Worm (Caenorhabditis elegans) whole organism, young adult: ENCODE results near the gene ccch-1.
A peak's percentile ranks its signal among the peaks of the same experiment; 100 is the strongest.

Source experiments
- B0019.2 ChIP-seq: fragments of 200-800 bp; sonication (Bioruptor generic); conservative IDR thresholded peaks from 2 replicates; pipeline ENCODE4 v1.3.6; 2022; ENCODE audit warnings: missing genetic modification reagents, missing genetic modification characterization, missing compliant biosample characterization
- B0035.1 ChIP-seq: sonication (generic microtip); optimal IDR thresholded peaks from 2 replicates; lab custom pipeline; 2016; ENCODE audit warnings: missing genetic modification characterization, mild to moderate bottlenecking, missing compliant biosample characterization, missing genotype, missing genetic modification reagents
- B0261.1 ChIP-seq: sonication (generic microtip); optimal IDR thresholded peaks from 2 replicates; lab custom pipeline; 2016; ENCODE audit warnings: mild to moderate bottlenecking, missing genetic modification characterization, moderate library complexity, missing compliant biosample characterization
- B0336.3 ChIP-seq: fragments of 200-800 bp; sonication (Bioruptor generic); IDR thresholded peaks from 2 replicates; pipeline ENCODE4 v1.3.6; 2022; ENCODE audit warnings: missing genetic modification characterization, missing compliant biosample characterization
- Y53G8AR.9 ChIP-seq: fragments of 200-800 bp; sonication (Bioruptor generic); conservative IDR thresholded peaks from 2 replicates; pipeline ENCODE4 v1.3.6; 2022; ENCODE audit warnings: missing genetic modification reagents, missing genetic modification characterization, missing compliant biosample characterization
- Y67H2A.10 ChIP-seq: fragments of 200-800 bp; sonication (Bioruptor generic); conservative IDR thresholded peaks from 2 replicates; pipeline ENCODE4 v1.3.6; 2022; ENCODE audit warnings: missing genetic modification reagents, missing genetic modification characterization, missing compliant biosample characterization
- ama-1 ChIP-seq, 3 experiments: fragments of 150-350 bp in 1 of 3; sonication (generic microtip) in 2 of 3; optimal IDR thresholded peaks; 2 replicates each; lab custom pipeline; 2014 to 2018; ENCODE audit warnings: missing biosample characterization in 2 of 3, missing genetic modification characterization in 2 of 3, missing genetic modification reagents in 2 of 3
- aptf-2 ChIP-seq: fragments of 200-800 bp; sonication (Bioruptor generic); conservative IDR thresholded peaks from 2 replicates; pipeline ENCODE4 v1.3.6; 2022; ENCODE audit warnings: missing genetic modification reagents, missing genetic modification characterization, missing compliant biosample characterization
- attf-6 ChIP-seq: fragments of 200-800 bp; sonication (Bioruptor generic); IDR thresholded peaks from 2 replicates; pipeline ENCODE4 v1.3.6; 2022; ENCODE audit warnings: missing genetic modification reagents, missing genetic modification characterization, missing compliant biosample characterization
- cebp-1 ChIP-seq, 2 experiments: fragments of 200-800 bp in 1 of 2; sonication (Bioruptor generic) in 1 of 2; sonication (generic microtip) in 1 of 2; IDR thresholded peaks in 1 of 2; optimal IDR thresholded peaks in 1 of 2; 2 replicates each; pipeline versions ENCODE4 v1.3.6 to Lab custom; 2017 to 2022; ENCODE audit warnings: missing compliant biosample characterization in 2 of 2, missing genetic modification characterization in 2 of 2, mild to moderate bottlenecking in 1 of 2, missing genetic modification reagents in 1 of 2, moderate library complexity in 1 of 2
- dox-1 ChIP-seq: fragments of 200-800 bp; sonication (Bioruptor generic); IDR thresholded peaks from 2 replicates; pipeline ENCODE4 v1.3.6; 2022; ENCODE audit warnings: missing genetic modification reagents, missing genetic modification characterization, missing compliant biosample characterization
- ets-4 ChIP-seq: fragments of 200-800 bp; sonication (Bioruptor generic); optimal IDR thresholded peaks from 2 replicates; lab custom pipeline; 2018; ENCODE audit warnings: mild to moderate bottlenecking, missing genetic modification characterization, missing compliant biosample characterization
- fkh-3 ChIP-seq: sonication (generic microtip); optimal IDR thresholded peaks from 2 replicates; lab custom pipeline; 2016; ENCODE audit warnings: mild to moderate bottlenecking, missing genetic modification characterization, missing compliant biosample characterization
- hlh-12 ChIP-seq: sonication (generic microtip); optimal IDR thresholded peaks from 2 replicates; lab custom pipeline; 2016; ENCODE audit warnings: missing genetic modification characterization, missing compliant biosample characterization
- hmg-1.2 ChIP-seq: fragments of 200-800 bp; sonication (Bioruptor generic); IDR thresholded peaks from 2 replicates; pipeline ENCODE4 v1.3.6; 2022; ENCODE audit warnings: missing genetic modification reagents, missing genetic modification characterization, missing compliant biosample characterization
- let-607 ChIP-seq, 2 experiments: fragments of 200-800 bp in 1 of 2; sonication (Bioruptor generic) in 1 of 2; sonication (generic microtip) in 1 of 2; optimal IDR thresholded peaks; 2 replicates each; lab custom pipeline; 2016 to 2018; ENCODE audit warnings: mild to moderate bottlenecking in 2 of 2, missing compliant biosample characterization in 2 of 2, missing genetic modification characterization in 2 of 2, moderate library complexity in 2 of 2, missing genotype in 1 of 2
- lin-35 ChIP-seq, 3 experiments: fragments of 150-350 bp in 2 of 3; sonication (generic microtip) in 1 of 3; optimal IDR thresholded peaks; 2 replicates each; lab custom pipeline; 2014 to 2018; ENCODE audit warnings: missing biosample characterization in 3 of 3, missing genetic modification characterization in 3 of 3, missing genetic modification reagents in 3 of 3
- lin-40 ChIP-seq: sonication (generic microtip); optimal IDR thresholded peaks from 2 replicates; lab custom pipeline; 2016; ENCODE audit warnings: missing genetic modification characterization, mild to moderate bottlenecking, missing compliant biosample characterization, missing genotype, missing genetic modification reagents
- lsy-27 ChIP-seq: sonication (generic microtip); optimal IDR thresholded peaks from 2 replicates; lab custom pipeline; 2017; ENCODE audit warnings: missing genetic modification characterization, mild to moderate bottlenecking, missing compliant biosample characterization, antibody characterized with exemption, missing genotype, borderline replicate concordance; ENCODE audit not compliant: insufficient read depth
- mel-28 ChIP-seq: sonication (generic microtip); optimal IDR thresholded peaks from 2 replicates; lab custom pipeline; 2016; ENCODE audit warnings: borderline replicate concordance, mild to moderate bottlenecking, missing genetic modification characterization, missing compliant biosample characterization
- nhr-27 ChIP-seq: fragments of 200-800 bp; sonication (Bioruptor generic); optimal IDR thresholded peaks from 2 replicates; lab custom pipeline; 2018; ENCODE audit warnings: mild to moderate bottlenecking, missing genetic modification characterization, moderate library complexity, missing compliant biosample characterization
- nhr-80 ChIP-seq: sonication (generic microtip); optimal IDR thresholded peaks from 2 replicates; lab custom pipeline; 2016; ENCODE audit warnings: missing genetic modification characterization, missing compliant biosample characterization
- pbrm-1 ChIP-seq: fragments of 200-800 bp; sonication (Bioruptor generic); IDR thresholded peaks from 2 replicates; pipeline ENCODE4 v1.3.6; 2022; ENCODE audit warnings: missing genetic modification reagents, missing genetic modification characterization, missing compliant biosample characterization
- pha-4 ChIP-seq: fragments of 150-350 bp; sonication (generic microtip); optimal IDR thresholded peaks from 2 replicates; lab custom pipeline; 2014; ENCODE audit warnings: missing biosample characterization, missing genetic modification reagents, missing genetic modification characterization
- rcor-1 ChIP-seq: fragments of 200-800 bp; sonication (Bioruptor generic); IDR thresholded peaks from 2 replicates; pipeline ENCODE4 v1.3.6; 2022; ENCODE audit warnings: missing genetic modification reagents, missing genetic modification characterization, missing compliant biosample characterization
- repo-1 ChIP-seq: sonication (generic microtip); optimal IDR thresholded peaks from 2 replicates; lab custom pipeline; 2017; ENCODE audit warnings: mild to moderate bottlenecking, missing genetic modification characterization, missing compliant biosample characterization
- rpc-1 ChIP-seq, 2 experiments: fragments of 150-350 bp in 1 of 2; sonication (generic microtip) in 1 of 2; optimal IDR thresholded peaks; 2 replicates each; lab custom pipeline; 2014 to 2018; ENCODE audit warnings: missing biosample characterization in 1 of 2, missing genetic modification characterization in 1 of 2, missing genetic modification reagents in 1 of 2, missing genotype in 1 of 2
- sea-2 ChIP-seq: fragments of 200-800 bp; sonication (Bioruptor generic); IDR thresholded peaks from 2 replicates; pipeline ENCODE4 v1.3.6; 2022; ENCODE audit warnings: missing genetic modification characterization, missing compliant biosample characterization
- snpc-4 ChIP-seq, 5 experiments: fragments of 150-350 bp in 1 of 5; sonication (generic microtip) in 4 of 5; optimal IDR thresholded peaks; 2 replicates each; lab custom pipeline; 2014 to 2018; ENCODE audit warnings: missing genetic modification characterization in 5 of 5, missing biosample characterization in 3 of 5, antibody characterized with exemption in 2 of 5, mild to moderate bottlenecking in 2 of 5, missing compliant biosample characterization in 2 of 5, missing genotype in 2 of 5, moderate library complexity in 2 of 5, missing genetic modification reagents in 1 of 5
- somi-1 ChIP-seq: fragments of 200-800 bp; sonication (Bioruptor generic); optimal IDR thresholded peaks from 2 replicates; lab custom pipeline; 2018; ENCODE audit warnings: mild to moderate bottlenecking, missing genetic modification characterization, missing compliant biosample characterization
- sptf-2 ChIP-seq: fragments of 200-800 bp; sonication (Bioruptor generic); optimal IDR thresholded peaks from 2 replicates; lab custom pipeline; 2018; ENCODE audit warnings: mild to moderate bottlenecking, missing genetic modification characterization, missing compliant biosample characterization
- unc-130 ChIP-seq: sonication (generic microtip); optimal IDR thresholded peaks from 2 replicates; lab custom pipeline; 2016; ENCODE audit warnings: missing genetic modification reagents, missing genetic modification characterization, missing compliant biosample characterization
- zfh-2 ChIP-seq: fragments of 200-800 bp; sonication (Bioruptor generic); conservative IDR thresholded peaks from 2 replicates; pipeline ENCODE4 v1.3.6; 2022; ENCODE audit warnings: missing genetic modification reagents, missing genetic modification characterization, missing compliant biosample characterization
- zim-3 ChIP-seq: sonication (generic microtip); optimal IDR thresholded peaks from 2 replicates; lab custom pipeline; 2017; ENCODE audit warnings: mild to moderate bottlenecking, missing genetic modification characterization, moderate library complexity, missing compliant biosample characterization
- ztf-26 ChIP-seq: sonication (generic microtip); optimal IDR thresholded peaks from 2 replicates; lab custom pipeline; 2017; ENCODE audit warnings: missing genetic modification characterization, missing compliant biosample characterization
- ztf-6 ChIP-seq: fragments of 200-800 bp; sonication (Bioruptor generic); IDR thresholded peaks from 2 replicates; pipeline ENCODE4 v1.3.6; 2022; ENCODE audit warnings: missing genetic modification reagents, missing genetic modification characterization, missing compliant biosample characterization

The ccch-1 gene

DNA sequence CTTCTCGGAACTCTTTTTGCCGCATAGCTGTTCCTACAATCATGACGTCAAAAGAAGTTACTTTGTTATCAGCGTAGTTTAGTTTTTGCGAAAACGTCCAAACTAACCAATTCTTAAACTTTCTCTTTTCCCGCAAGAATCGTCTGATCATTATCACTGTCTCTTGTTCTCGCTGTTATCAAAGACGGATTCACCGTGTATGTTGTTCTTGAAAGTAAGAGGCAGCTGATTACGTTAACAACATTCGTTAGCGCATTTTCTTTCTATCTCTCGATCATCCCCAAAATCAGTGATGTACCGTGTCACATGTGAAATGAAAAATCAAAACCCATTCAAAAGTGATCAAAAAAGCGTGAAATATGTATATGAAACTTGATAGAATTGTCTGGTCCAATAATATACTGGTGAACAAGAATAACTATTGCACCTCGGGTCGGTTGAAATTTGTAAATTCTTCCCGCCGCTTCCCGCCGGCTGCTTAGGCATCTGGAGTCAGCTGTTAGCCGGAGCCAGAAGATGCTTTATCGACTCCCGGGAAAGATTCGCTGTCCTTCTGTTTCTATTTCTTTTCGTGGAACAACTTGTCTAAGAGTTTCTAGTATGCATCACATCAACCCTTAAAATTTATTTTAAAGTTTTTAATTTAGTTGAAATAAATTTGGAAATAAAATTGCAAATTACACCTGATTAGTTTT lies 7.0 kb downstream of the ccch-1 start:
- TF ChIP-seq fkh-3 (tag; lab: Kevin White, UChicago) (no peak), nhr-80 (peak; percentile 85), unc-130 (GFP tag; lab: Kevin White, UChicago) (no peak), rpc-1 (optimal IDR thresholded peaks at IDR 0.05; lab: Kevin White, UChicago) (no peak), rpc-1 (tag; optimal IDR thresholded peaks at IDR 0.05; lab: Kevin White, UChicago) (no peak), rcor-1 (GFP tag; lab: Robert Waterston, UW) (peak; percentile 14; the same call in 1 of the 2 replicates), pbrm-1 (GFP tag; lab: Robert Waterston, UW) (no peak), lin-35 (GFP tag; optimal IDR thresholded peaks at IDR 0.05; lab: Kevin White, UChicago) (peak in 1 of 3 experiments; percentile 22), lsy-27 (tag; lab: Kevin White, UChicago) (peak; percentile 2), cebp-1 (GFP tag; IDR thresholded peaks at IDR 0.05; lab: Robert Waterston, UW) (no peak), cebp-1 (tag; optimal IDR thresholded peaks at IDR 0.05; lab: Kevin White, UChicago) (peak; percentile 33), ztf-6 (GFP tag; lab: Robert Waterston, UW) (no peak), B0019.2 (GFP tag; lab: Robert Waterston, UW) (no peak), sptf-2 (GFP tag; lab: Kevin White, UChicago) (no peak), ets-4 (peak; percentile 30), sea-2 (0 out of 2 replicates have a peak, but pooled peaks have one; percentile 7), hlh-12 (tag; lab: Kevin White, UChicago) (no peak), zim-3 (tag; lab: Kevin White, UChicago) (no peak), ama-1 (optimal IDR thresholded peaks at IDR 0.05; lab: Kevin White, UChicago) (no peak), ama-1 (GFP tag; optimal IDR thresholded peaks at IDR 0.05; lab: Kevin White, UChicago) (peak in 1 of 2 experiments; percentile 4), pha-4 (no peak), Y67H2A.10 (GFP tag; lab: Robert Waterston, UW) (no peak), ztf-26 (tag; lab: Kevin White, UChicago) (no peak), lin-40 (tag; lab: Kevin White, UChicago) (no peak)

DNA sequence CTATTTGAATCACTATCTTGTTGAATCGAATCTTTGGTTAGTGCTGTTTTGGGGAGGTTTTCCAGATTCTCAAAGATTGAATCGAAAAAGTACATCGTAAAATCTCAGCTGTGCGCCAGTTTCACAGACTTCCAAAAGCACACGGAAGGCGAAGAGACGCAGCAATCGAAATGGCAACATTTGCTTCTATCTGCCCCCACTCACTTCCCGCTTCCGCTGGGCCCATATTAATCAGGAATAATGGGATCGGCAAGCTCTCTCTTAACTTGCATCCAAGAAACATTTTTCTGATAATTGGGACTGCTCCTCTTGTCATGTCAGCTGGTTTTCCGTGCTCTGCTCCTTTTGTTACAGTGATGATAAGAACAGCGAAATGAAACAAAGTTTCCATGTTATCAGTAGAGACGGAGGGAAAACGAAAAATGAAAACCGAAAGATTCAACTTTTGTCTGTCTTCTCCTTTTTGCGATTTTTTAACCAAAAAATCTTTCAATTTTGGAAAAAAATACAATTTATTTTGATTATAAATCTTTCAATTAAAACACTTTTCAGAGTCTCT lies 8.0 kb downstream of the ccch-1 start:
- TF ChIP-seq lin-35 (GFP tag; optimal IDR thresholded peaks at IDR 0.05; lab: Kevin White, UChicago), result peak in 1 of 3 experiments; percentile 47
- TF ChIP-seq Y53G8AR.9, result peak; percentile 55
- TF ChIP-seq zfh-2, result 0 out of 2 replicates have a peak, but pooled peaks have one; percentile 22
- TF ChIP-seq nhr-80, result peak; percentile 86
- TF ChIP-seq B0261.1 (tag; lab: Kevin White, UChicago), result no peak
- no peak for TF ChIP-seq repo-1
- peak; percentile 47 for TF ChIP-seq ztf-26 (tag; lab: Kevin White, UChicago)
- TF ChIP-seq B0035.1, result no peak
- peak; percentile 33; the same call in 1 of the 2 replicates for TF ChIP-seq dox-1 (GFP tag; lab: Robert Waterston, UW)
- TF ChIP-seq pbrm-1 (GFP tag; lab: Robert Waterston, UW), result no peak
- no peak for TF ChIP-seq snpc-4 (GFP tag; optimal IDR thresholded peaks at IDR 0.05; lab: Kevin White, UChicago)
- peak in 1 of 4 experiments; percentile 33 for TF ChIP-seq snpc-4 (tag; optimal IDR thresholded peaks at IDR 0.05; lab: Kevin White, UChicago)
- no peak for TF ChIP-seq nhr-27
- no peak for TF ChIP-seq let-607 (tag; optimal IDR thresholded peaks at IDR 0.05; lab: Kevin White, UChicago)
- TF ChIP-seq aptf-2 (GFP tag; lab: Robert Waterston, UW), result no peak
- TF ChIP-seq mel-28 (tag; lab: Kevin White, UChicago), result no peak
- peak; percentile 16; the same call in 1 of the 2 replicates for TF ChIP-seq hmg-1.2
- TF ChIP-seq somi-1, result no peak
- peak; percentile 9; the same call in 1 of the 2 replicates for TF ChIP-seq B0336.3 (GFP tag; lab: Robert Waterston, UW)
- no peak for TF ChIP-seq attf-6 (GFP tag; lab: Robert Waterston, UW)
